Worm (Caenorhabditis elegans): ENCODE measurements around the gene tba-7.

tba-7 gene

ce11 chrIII:11337627-11338026, 34.0 kb downstream of the tba-7 start:
- TF ChIP-seq unc-62 (GFP tag; optimal IDR thresholded peaks at IDR 0.05) = no peak

ce11 chrIII:11336072-11336471, 35.5 kb downstream of the tba-7 start:
- no peak for TF ChIP-seq unc-62 (GFP tag; optimal IDR thresholded peaks at IDR 0.05)

ce11 chrIII:11334346-11334745, 37.2 kb downstream of the tba-7 start:
- no peak for TF ChIP-seq unc-62 (GFP tag; optimal IDR thresholded peaks at IDR 0.05)

DNA sequence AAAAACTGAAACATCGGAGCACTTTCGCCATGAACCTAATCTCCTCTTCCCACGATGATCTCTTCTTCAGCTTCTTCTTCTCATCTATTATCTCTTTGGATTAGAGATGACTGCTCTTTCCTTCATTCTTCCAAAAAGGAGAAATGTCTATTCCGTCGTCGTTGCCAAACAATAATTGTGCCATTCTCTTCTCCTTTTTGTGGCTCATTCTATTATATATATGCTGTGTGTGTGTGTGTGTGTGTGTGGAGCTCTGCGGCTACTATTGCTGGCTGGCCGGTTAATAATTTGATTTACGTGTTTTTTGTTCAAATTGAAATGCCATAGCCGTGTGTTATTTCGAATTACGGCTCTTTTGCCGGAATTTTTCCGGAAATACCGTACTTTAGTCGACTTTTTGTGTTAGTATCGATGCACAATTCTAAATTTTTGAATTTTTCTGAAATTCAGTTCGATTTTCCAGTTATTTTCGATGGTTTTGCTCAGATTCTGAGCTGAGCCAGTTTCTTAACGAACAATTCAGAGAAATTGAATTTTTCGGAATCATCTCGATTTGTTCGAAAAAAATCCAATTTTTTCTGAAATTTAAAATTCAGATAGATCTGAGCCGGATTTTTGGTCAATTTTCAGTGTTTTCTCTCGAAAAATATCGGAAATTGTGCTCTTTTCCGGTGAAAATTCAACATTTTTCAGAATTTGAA, 38.4 kb downstream of the tba-7 start, which contains the start of gene T28D6.5:
T28D6.5 (plus strand) TSS at position 651 of the 701 bp plus-strand sequence.
- TF ChIP-seq unc-62 (GFP tag; optimal IDR thresholded peaks at IDR 0.05) = no peak

DNA sequence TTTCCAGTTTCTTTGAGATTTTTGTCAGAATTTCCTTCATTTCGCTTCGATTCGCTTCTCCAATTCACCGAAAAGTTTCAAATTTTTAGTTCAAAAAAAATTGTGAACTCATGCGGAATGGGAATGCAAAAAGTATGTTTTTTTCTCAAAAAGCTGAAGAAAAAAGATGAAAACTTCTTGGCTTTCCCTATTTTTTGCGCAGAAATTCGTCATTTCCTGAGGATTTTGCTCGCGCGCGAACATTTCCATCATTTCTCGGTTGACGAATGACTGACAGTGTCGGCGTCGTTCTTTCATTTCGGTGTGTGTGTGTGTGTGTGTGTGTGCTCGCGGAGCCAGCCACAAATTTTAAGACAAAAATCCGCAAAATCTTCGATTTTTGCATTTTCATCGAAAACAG, 39.3 kb downstream of the tba-7 start:
- TF ChIP-seq unc-62 (GFP tag; optimal IDR thresholded peaks at IDR 0.05) = no peak

ce11 chrIII:11324093-11324492, 47.5 kb downstream of the tba-7 start:
- TF ChIP-seq unc-62 (GFP tag; optimal IDR thresholded peaks at IDR 0.05) = no peak
